Worm (Caenorhabditis elegans) whole organism, mixed stage, embryonic: ENCODE results near the gene AH9.3.

Experiments used
- blmp-1 ChIP-seq: fragments of 150-350 bp; optimal IDR thresholded peaks from 2 replicates; lab custom pipeline; 2014; ENCODE audit warnings: missing biosample characterization, missing genetic modification characterization
- lin-13 ChIP-seq: fragments of 150-350 bp; optimal IDR thresholded peaks from 2 replicates; lab custom pipeline; 2014; ENCODE audit warnings: missing biosample characterization, missing genetic modification characterization
- lsy-2 ChIP-seq: fragments of 150-350 bp; optimal IDR thresholded peaks from 2 replicates; lab custom pipeline; 2014; ENCODE audit warnings: missing biosample characterization, missing genetic modification characterization
- mep-1 ChIP-seq: fragments of 150-350 bp; optimal IDR thresholded peaks from 2 replicates; lab custom pipeline; 2017; ENCODE audit warnings: missing biosample characterization, missing genetic modification reagents, missing genetic modification characterization, inconsistent platforms
- nhr-237 ChIP-seq: fragments of 150-350 bp; optimal IDR thresholded peaks from 2 replicates; lab custom pipeline; 2014; ENCODE audit warnings: missing biosample characterization, missing genetic modification characterization
- nhr-28 ChIP-seq: fragments of 150-350 bp; optimal IDR thresholded peaks from 2 replicates; lab custom pipeline; 2014; ENCODE audit warnings: missing biosample characterization, missing genetic modification characterization
- snpc-4 ChIP-seq: fragments of 150-350 bp; optimal IDR thresholded peaks from 2 replicates; lab custom pipeline; 2014; ENCODE audit warnings: missing biosample characterization, missing genetic modification characterization
- unc-39 ChIP-seq: fragments of 150-350 bp; optimal IDR thresholded peaks from 2 replicates; lab custom pipeline; 2014; ENCODE audit warnings: missing biosample characterization, missing genetic modification characterization
- ztf-11 ChIP-seq: fragments of 150-350 bp; optimal IDR thresholded peaks from 2 replicates; lab custom pipeline; 2014; ENCODE audit warnings: missing biosample characterization, missing genetic modification characterization

ce11 chrX:2303253-2303652 lies 42.4 kb upstream of the AH9.3 start:
- TF ChIP-seq mep-1 (tag; lab: Kevin White, UChicago) (no peak), blmp-1 (tag; lab: Kevin White, UChicago) (no peak), lsy-2 (tag; lab: Kevin White, UChicago) (no peak), snpc-4 (tag; lab: Kevin White, UChicago) (no peak), ztf-11 (no peak), nhr-237 (no peak), nhr-28 (tag; lab: Kevin White, UChicago) (no peak), unc-39 (no peak), lin-13 (tag; lab: Kevin White, UChicago) (no peak)
